Worm (Caenorhabditis elegans) whole organism, midembryonic: ENCODE results near the gene C13A10.1.

Source experiments
- T22C8.4 ChIP-seq: fragments of 200-800 bp; sonication (Bioruptor generic); IDR thresholded peaks from 2 replicates; pipeline ENCODE4 v1.3.6; 2022; ENCODE audit warnings: missing genetic modification characterization, missing compliant biosample characterization
- flt-1 ChIP-seq: fragments of 200-800 bp; sonication (Bioruptor generic); IDR thresholded peaks from 2 replicates; pipeline ENCODE4 v1.3.6; 2022; ENCODE audit warnings: missing genetic modification characterization, missing compliant biosample characterization
- med-1 ChIP-seq: sonication (generic microtip); optimal IDR thresholded peaks from 2 replicates; lab custom pipeline; 2017; ENCODE audit warnings: missing genetic modification characterization, mild to moderate bottlenecking, missing compliant biosample characterization, antibody characterized with exemption, missing genetic modification reagents; ENCODE audit not compliant: insufficient read depth

DNA sequence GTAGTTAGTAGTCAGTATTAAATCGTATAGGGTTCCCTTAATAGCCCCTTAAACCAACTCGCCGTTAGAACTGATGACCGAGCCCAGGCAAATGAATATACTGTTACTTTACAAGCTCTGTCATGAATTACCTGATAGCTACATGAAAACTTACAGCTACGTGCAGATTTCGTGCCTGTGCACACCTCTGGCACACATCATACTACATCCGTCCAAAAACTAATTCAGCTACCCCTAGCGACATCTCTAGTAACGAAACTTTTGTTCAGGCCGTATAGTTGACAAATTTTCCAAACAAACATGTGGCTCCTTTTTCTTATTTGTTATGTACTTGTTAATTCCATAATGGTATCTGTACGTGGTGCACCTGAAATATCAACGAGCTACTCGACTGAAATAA is 44.7 kb upstream of the C13A10.1 start, which contains the start of gene F54D12.1:
- TF ChIP-seq T22C8.4 (GFP tag; lab: Robert Waterston, UW) = no peak
- TF ChIP-seq flt-1 (GFP tag; lab: Robert Waterston, UW) = no peak
- no peak for TF ChIP-seq med-1 (GFP tag; lab: Kevin White, UChicago)
